Worm (Caenorhabditis elegans): ENCODE results near the gene gst-18.

- TF ChIP-seq R02D3.7 (tag; optimal IDR thresholded peaks at IDR 0.05) (no peak), nhr-77 (tag; optimal IDR thresholded peaks at IDR 0.05) (no peak)
Measured at ce11 chrII:13648230-13648629, 17.5 kb upstream of the gst-18 start, which contains the start of gene fbxa-169.

Measured in whole organism, L2 larva.